Fruit fly (Drosophila melanogaster) whole organism, embryonic: ENCODE results near the gene Cyp9f2.

Experiments used
- Ada2b ChIP-seq: fragments of 200-800 bp; sonication (Bioruptor generic); IDR thresholded peaks from 2 replicates; pipeline ENCODE4 v1.3.6; 2022; ENCODE audit warnings: missing biosample characterization, missing genetic modification characterization
- BEAF-32 ChIP-seq: fragments of 200-800 bp; sonication (Bioruptor generic); optimal IDR thresholded peaks from 3 replicates; lab custom pipeline; 2017; ENCODE audit warnings: missing biosample characterization, missing genetic modification characterization, mild to moderate bottlenecking, moderate library complexity, missing genetic modification reagents
- CG10267 ChIP-seq: fragments of 200-800 bp; sonication (Bioruptor generic); optimal IDR thresholded peaks from 2 replicates; lab custom pipeline; 2018; ENCODE audit warnings: missing biosample characterization, mild to moderate bottlenecking, missing genetic modification characterization, moderate library complexity
- CG10959 ChIP-seq: fragments of 200-800 bp; sonication (Bioruptor generic); IDR thresholded peaks from 2 replicates; pipeline ENCODE4 v1.3.6; 2022; ENCODE audit warnings: missing biosample characterization, missing genetic modification characterization
- CG10979 ChIP-seq: fragments of 200-800 bp; sonication (Bioruptor generic); optimal IDR thresholded peaks from 2 replicates; lab custom pipeline; 2018; ENCODE audit warnings: missing biosample characterization, mild to moderate bottlenecking, missing genetic modification characterization, moderate library complexity
- CG12391 ChIP-seq: fragments of 200-800 bp; sonication (Bioruptor generic); optimal IDR thresholded peaks from 3 replicates; lab custom pipeline; 2018; ENCODE audit warnings: missing biosample characterization, mild to moderate bottlenecking, missing genetic modification characterization, moderate library complexity
- CG13296 ChIP-seq: fragments of 200-800 bp; sonication (Bioruptor generic); optimal IDR thresholded peaks from 3 replicates; lab custom pipeline; 2018; ENCODE audit warnings: missing biosample characterization, mild to moderate bottlenecking, missing genetic modification characterization
- CG13424 ChIP-seq: fragments of 200-800 bp; sonication (Bioruptor generic); optimal IDR thresholded peaks from 2 replicates; lab custom pipeline; 2019; ENCODE audit warnings: missing biosample characterization, mild to moderate bottlenecking, missing genetic modification characterization, moderate library complexity
- CG15269 ChIP-seq: fragments of 200-800 bp; sonication (Bioruptor generic); optimal IDR thresholded peaks from 2 replicates; lab custom pipeline; 2018; ENCODE audit warnings: missing biosample characterization, mild to moderate bottlenecking, missing genetic modification characterization, moderate library complexity
- CG15601 ChIP-seq: fragments of 200-800 bp; sonication (Bioruptor generic); optimal IDR thresholded peaks from 3 replicates; lab custom pipeline; 2019; ENCODE audit warnings: missing biosample characterization, mild to moderate bottlenecking, missing genetic modification characterization, moderate library complexity
- CG1603 ChIP-seq: fragments of 200-800 bp; sonication (Bioruptor generic); optimal IDR thresholded peaks from 2 replicates; lab custom pipeline; 2019; ENCODE audit warnings: missing biosample characterization, mild to moderate bottlenecking, missing genetic modification characterization, moderate library complexity
- CG17385 ChIP-seq: fragments of 200-800 bp; sonication (Bioruptor generic); optimal IDR thresholded peaks from 3 replicates; lab custom pipeline; 2018; ENCODE audit warnings: missing biosample characterization, mild to moderate bottlenecking, missing genetic modification characterization
- CG17829 ChIP-seq: fragments of 200-800 bp; optimal IDR thresholded peaks from 2 replicates; lab custom pipeline; 2019; ENCODE audit warnings: missing biosample characterization, mild to moderate bottlenecking, missing genetic modification characterization, moderate library complexity
- CG2116 ChIP-seq: fragments of 200-800 bp; sonication (Bioruptor generic); optimal IDR thresholded peaks from 3 replicates; lab custom pipeline; 2018; ENCODE audit warnings: missing biosample characterization, mild to moderate bottlenecking, missing genetic modification characterization
- CG2129 ChIP-seq: fragments of 200-800 bp; sonication (Bioruptor generic); IDR thresholded peaks from 2 replicates; pipeline ENCODE4 v1.3.6; 2022; ENCODE audit warnings: missing biosample characterization, missing genetic modification characterization; ENCODE audit not compliant: partially characterized antibody
- CG3995 ChIP-seq: fragments of 200-800 bp; sonication (Bioruptor generic); optimal IDR thresholded peaks from 3 replicates; lab custom pipeline; 2016; ENCODE audit warnings: missing biosample characterization, missing genetic modification characterization
- CG4424 ChIP-seq: fragments of 200-800 bp; sonication (Bioruptor generic); optimal IDR thresholded peaks from 3 replicates; lab custom pipeline; 2016; ENCODE audit warnings: missing biosample characterization, missing genetic modification characterization
- CG4730 ChIP-seq: fragments of 200-800 bp; sonication (Bioruptor generic); IDR thresholded peaks from 2 replicates; pipeline ENCODE4 v1.3.6; 2022; ENCODE audit warnings: missing biosample characterization, missing genetic modification characterization
- CG4820 ChIP-seq: fragments of 200-800 bp; sonication (Bioruptor generic); optimal IDR thresholded peaks from 3 replicates; lab custom pipeline; 2016; ENCODE audit warnings: missing biosample characterization, missing genetic modification characterization
- CG6854 ChIP-seq: fragments of 200-800 bp; sonication (Bioruptor generic); optimal IDR thresholded peaks from 3 replicates; lab custom pipeline; 2017; ENCODE audit warnings: missing biosample characterization, mild to moderate bottlenecking, missing genetic modification characterization
- Chrac-16 ChIP-seq: fragments of 200-800 bp; sonication (Bioruptor generic); optimal IDR thresholded peaks from 3 replicates; lab custom pipeline; 2016; ENCODE audit warnings: missing biosample characterization, missing genetic modification characterization
- Dll ChIP-seq: fragments of 200-800 bp; sonication (Bioruptor generic); IDR thresholded peaks from 4 replicates; pipeline ENCODE4 v1.3.6; 2022; ENCODE audit warnings: missing biosample characterization, missing genetic modification characterization; ENCODE audit not compliant: partially characterized antibody
- Drgx ChIP-seq: fragments of 200-800 bp; sonication (Bioruptor generic); IDR thresholded peaks from 2 replicates; pipeline ENCODE4 v1.3.6; 2022; ENCODE audit warnings: missing biosample characterization, missing genetic modification characterization
- Fer3 ChIP-seq: fragments of 200-800 bp; sonication (Bioruptor generic); optimal IDR thresholded peaks from 2 replicates; lab custom pipeline; 2018; ENCODE audit warnings: missing biosample characterization, mild to moderate bottlenecking, missing genetic modification characterization, moderate library complexity
- Meics ChIP-seq: fragments of 200-800 bp; sonication (Bioruptor generic); optimal IDR thresholded peaks from 2 replicates; lab custom pipeline; 2017; ENCODE audit warnings: missing biosample characterization, mild to moderate bottlenecking, missing genetic modification characterization
- Scr ChIP-seq: fragments of 200-800 bp; sonication (Bioruptor generic); IDR thresholded peaks from 2 replicates; pipeline ENCODE4 v1.3.6; 2022; ENCODE audit warnings: missing biosample characterization, missing genetic modification characterization; ENCODE audit not compliant: partially characterized antibody
- Sry-δ ChIP-seq: fragments of 200-800 bp; sonication (Bioruptor generic); optimal IDR thresholded peaks from 2 replicates; lab custom pipeline; 2016; ENCODE audit warnings: missing biosample characterization, missing genetic modification characterization
- Tbp ChIP-seq: fragments of >200 bp; optimal IDR thresholded peaks from 2 replicates; lab custom pipeline; 2018; ENCODE audit warnings: missing biosample characterization, missing genetic modification characterization
- amos ChIP-seq: fragments of 200-800 bp; sonication (Bioruptor generic); IDR thresholded peaks from 2 replicates; pipeline ENCODE4 v1.3.6; 2022; ENCODE audit warnings: missing biosample characterization, missing genetic modification characterization; ENCODE audit not compliant: partially characterized antibody
- bsh ChIP-seq, 2 experiments: fragments of 200-800 bp; sonication (Bioruptor generic); optimal IDR thresholded peaks; 2 replicates each; lab custom pipeline; 2017 to 2018; ENCODE audit warnings: mild to moderate bottlenecking in 2 of 2, missing biosample characterization in 2 of 2, missing genetic modification characterization in 2 of 2, moderate library complexity in 1 of 2
- chm ChIP-seq: fragments of 200-800 bp; sonication (Bioruptor generic); IDR thresholded peaks from 2 replicates; pipeline ENCODE4 v1.3.6; 2022; ENCODE audit warnings: missing biosample characterization, missing genetic modification characterization
- dmrt11E ChIP-seq: fragments of 200-800 bp; sonication (Bioruptor generic); optimal IDR thresholded peaks from 3 replicates; lab custom pipeline; 2018; ENCODE audit warnings: missing biosample characterization, mild to moderate bottlenecking, missing genetic modification characterization, moderate library complexity
- grn ChIP-seq: fragments of 200-800 bp; sonication (Bioruptor generic); optimal IDR thresholded peaks from 3 replicates; lab custom pipeline; 2017; ENCODE audit warnings: missing biosample characterization, missing genetic modification characterization
- hkb ChIP-seq, 2 experiments: fragments of 200-800 bp in 1 of 2; fragments of >200 bp in 1 of 2; sonication (Bioruptor generic) in 1 of 2; IDR thresholded peaks in 1 of 2; optimal IDR thresholded peaks in 1 of 2; 2 replicates each; pipeline versions ENCODE4 v1.3.6 to Lab custom; 2017 to 2022; ENCODE audit warnings: missing biosample characterization in 1 of 2, missing genetic modification characterization in 1 of 2
- hth ChIP-seq: fragments of >200 bp; optimal IDR thresholded peaks from 2 replicates; lab custom pipeline; 2017; ENCODE audit warnings: inconsistent platforms
- kah ChIP-seq: fragments of 200-800 bp; sonication (Bioruptor generic); optimal IDR thresholded peaks from 2 replicates; lab custom pipeline; 2018; ENCODE audit warnings: missing biosample characterization, mild to moderate bottlenecking, missing genetic modification characterization
- lbe ChIP-seq: fragments of 200-800 bp; sonication (Bioruptor generic); optimal IDR thresholded peaks from 2 replicates; lab custom pipeline; 2016; ENCODE audit warnings: missing biosample characterization, mild to moderate bottlenecking, missing genetic modification characterization
- lola ChIP-seq, 3 experiments: fragments of >200 bp in 2 of 3; fragments of 200-800 bp in 1 of 3; sonication (Bioruptor generic) in 1 of 3; optimal IDR thresholded peaks; 2 replicates each; lab custom pipeline; 2017 to 2019; ENCODE audit warnings: missing biosample characterization in 3 of 3, missing genetic modification characterization in 3 of 3, mild to moderate bottlenecking in 1 of 3, moderate library complexity in 1 of 3
- nerfin-1 ChIP-seq: fragments of 200-800 bp; sonication (Bioruptor generic); optimal IDR thresholded peaks from 3 replicates; lab custom pipeline; 2019; ENCODE audit warnings: missing biosample characterization, mild to moderate bottlenecking, missing genetic modification characterization, moderate library complexity
- nmo ChIP-seq: fragments of 200-800 bp; sonication (Bioruptor generic); optimal IDR thresholded peaks from 2 replicates; lab custom pipeline; 2018; ENCODE audit warnings: missing biosample characterization, mild to moderate bottlenecking, missing genetic modification characterization, moderate library complexity
- pzg ChIP-seq: fragments of 200-800 bp; sonication (Bioruptor generic); optimal IDR thresholded peaks from 3 replicates; lab custom pipeline; 2018; ENCODE audit warnings: missing biosample characterization, mild to moderate bottlenecking, missing genetic modification characterization, moderate library complexity
- tap ChIP-seq: fragments of 200-800 bp; optimal IDR thresholded peaks from 3 replicates; lab custom pipeline; 2019; ENCODE audit warnings: missing biosample characterization, mild to moderate bottlenecking, missing genetic modification characterization, moderate library complexity
- unc-4 ChIP-seq: fragments of 200-800 bp; sonication (Bioruptor generic); IDR thresholded peaks from 2 replicates; pipeline ENCODE4 v1.3.6; 2022; ENCODE audit warnings: missing biosample characterization, missing genetic modification characterization; ENCODE audit not compliant: partially characterized antibody
- unpg ChIP-seq: fragments of 200-800 bp; sonication (Bioruptor generic); optimal IDR thresholded peaks from 3 replicates; lab custom pipeline; 2018; ENCODE audit warnings: missing biosample characterization, mild to moderate bottlenecking, missing genetic modification characterization, moderate library complexity
- zen ChIP-seq: fragments of 200-800 bp; sonication (Bioruptor generic); optimal IDR thresholded peaks from 3 replicates; lab custom pipeline; 2018; ENCODE audit warnings: missing biosample characterization, mild to moderate bottlenecking, missing genetic modification characterization, moderate library complexity

The Cyp9f2 gene

DNA sequence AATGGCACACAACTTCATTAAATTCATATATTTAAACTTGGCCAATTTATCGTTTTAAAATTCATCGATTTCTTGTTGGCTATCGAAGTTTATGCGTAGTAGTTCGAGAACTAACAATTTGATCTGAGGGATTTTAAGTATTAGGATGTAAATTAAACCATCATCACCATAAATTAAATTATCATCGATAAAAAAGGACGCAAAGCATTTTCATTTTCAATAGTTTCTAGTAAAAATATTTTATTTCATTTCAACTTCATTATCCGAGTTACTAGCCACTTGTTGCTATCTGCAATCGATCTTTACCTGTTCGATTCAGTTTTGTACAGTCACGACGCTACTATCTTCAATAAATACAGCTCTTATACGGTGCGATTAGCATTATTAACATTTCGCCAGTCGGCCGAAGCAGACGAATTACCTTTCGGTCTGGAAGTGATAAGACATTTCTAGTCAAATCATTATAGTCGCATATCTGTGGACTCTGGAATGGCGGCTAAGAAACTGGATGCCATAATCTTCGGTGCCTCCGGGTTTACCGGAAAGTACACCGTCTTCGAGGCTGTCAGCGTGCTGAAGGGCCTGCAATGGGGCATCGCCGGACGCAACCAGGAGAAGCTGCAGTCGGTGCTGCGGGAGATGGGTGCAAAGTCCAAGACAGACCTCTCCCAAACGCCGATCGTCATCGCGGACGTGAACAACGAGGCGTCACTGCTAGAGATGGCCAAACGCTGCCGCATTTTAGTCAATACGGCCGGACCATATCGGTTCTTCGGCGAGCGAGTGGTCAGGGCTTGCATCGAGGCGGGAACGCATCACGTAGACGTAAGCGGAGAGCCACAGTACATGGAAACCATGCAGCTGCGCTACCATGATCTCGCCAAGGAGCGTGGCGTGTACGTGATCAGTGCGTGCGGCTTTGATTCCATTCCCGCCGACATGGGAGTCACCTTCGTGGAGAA, 688 bp upstream of the Cyp9f2 start, which contains the start of gene CG5167 (continued):
- TF ChIP-seq unpg (GFP tag; lab: Kevin White, UChicago) (peak; percentile 70), zen (peak; percentile 57), Meics (peak; percentile 38), nerfin-1 (tag; lab: Kevin White, UChicago) (peak; percentile 7), hth (lab: Kevin White, UChicago) (no peak), CG13296 (GFP tag; lab: Kevin White, UChicago) (peak; percentile 31), lola (GFP tag; optimal IDR thresholded peaks at IDR 0.05; lab: Kevin White, UChicago) (peak in 1 of 3 experiments; percentile 49), CG1603 (tag; lab: Kevin White, UChicago) (peak; percentile 39), hkb (optimal IDR thresholded peaks at IDR 0.05; lab: Kevin White, UChicago) (no peak), hkb (GFP tag; IDR thresholded peaks at IDR 0.05; lab: Robert Waterston, UW) (peak; percentile 59), CG13424 (tag; lab: Kevin White, UChicago) (peak; percentile 63), CG2116 (GFP tag; lab: Kevin White, UChicago) (peak; percentile 43), Chrac-16 (GFP tag; lab: Kevin White, UChicago) (peak; percentile 35), CG12391 (tag; lab: Kevin White, UChicago) (peak; percentile 72), CG4820 (peak; percentile 99), Scr (GFP tag; lab: Robert Waterston, UW) (no peak; the same call in 1 of the 2 replicates), BEAF-32 (GFP tag; lab: Kevin White, UChicago) (peak; percentile 38), nmo (GFP tag; lab: Kevin White, UChicago) (peak; percentile 22), Ada2b (GFP tag; lab: Robert Waterston, UW) (no peak), CG3995 (GFP tag; lab: Kevin White, UChicago) (peak; percentile 51), Sry-δ (GFP tag; lab: Kevin White, UChicago) (peak; percentile 45), amos (GFP tag; lab: Robert Waterston, UW) (peak; percentile 7; the same call in 1 of the 2 replicates), CG17829 (tag; lab: Kevin White, UChicago) (peak; percentile 54), CG15269 (tag; lab: Kevin White, UChicago) (peak; percentile 47), CG17385 (GFP tag; lab: Kevin White, UChicago) (peak; percentile 23), chm (GFP tag; lab: Robert Waterston, UW) (no peak; the same call in 1 of the 2 replicates), kah (GFP tag; lab: Kevin White, UChicago) (peak; percentile 66), CG10979 (tag; lab: Kevin White, UChicago) (peak; percentile 61), unc-4 (GFP tag; lab: Robert Waterston, UW) (peak; percentile 39; the same call in 1 of the 2 replicates), tap (tag; lab: Kevin White, UChicago) (peak; percentile 60), CG10959 (no peak), Tbp (no peak), pzg (peak; percentile 5), Fer3 (peak; percentile 35), lbe (GFP tag; lab: Kevin White, UChicago) (peak; percentile 12), CG4730 (GFP tag; lab: Robert Waterston, UW) (peak; percentile 8; the same call in 1 of the 2 replicates), dmrt11E (tag; lab: Kevin White, UChicago) (peak; percentile 42), bsh (GFP tag; optimal IDR thresholded peaks at IDR 0.05; lab: Kevin White, UChicago) (peak; percentile 28 to 82), CG10267 (tag; lab: Kevin White, UChicago) (peak; percentile 64), CG2129 (GFP tag; lab: Robert Waterston, UW) (no peak), grn (GFP tag; lab: Kevin White, UChicago) (peak; percentile 93), CG15601 (tag; lab: Kevin White, UChicago) (peak; percentile 37), CG6854 (GFP tag; lab: Kevin White, UChicago) (no peak), Dll (GFP tag; lab: Robert Waterston, UW) (peak; percentile 25; the same call in 1 of the 4 replicates), CG4424 (GFP tag; lab: Kevin White, UChicago) (peak; percentile 11), Drgx (peak; percentile 54; the same call in 1 of the 2 replicates)
